Fruit fly (Drosophila melanogaster) whole organism, embryonic: ENCODE measurements around the gene MEP-1.

ENCODE experiments used
- ATbp ChIP-seq: fragments of 200-800 bp; sonication (Bioruptor generic); optimal IDR thresholded peaks from 2 replicates; lab custom pipeline; 2017; ENCODE audit warnings: missing biosample characterization, mild to moderate bottlenecking, missing genetic modification characterization, missing genetic modification reagents
- B-H2 ChIP-seq: fragments of 200-800 bp; sonication (Bioruptor generic); optimal IDR thresholded peaks from 2 replicates; lab custom pipeline; 2018; ENCODE audit warnings: missing biosample characterization, mild to moderate bottlenecking, missing genetic modification characterization
- CG10543 ChIP-seq: fragments of 200-800 bp; sonication (Bioruptor generic); optimal IDR thresholded peaks from 3 replicates; lab custom pipeline; 2017; ENCODE audit warnings: missing biosample characterization, mild to moderate bottlenecking, missing genetic modification characterization, moderate library complexity
- CG11560 ChIP-seq: fragments of 200-800 bp; sonication (Bioruptor generic); IDR thresholded peaks from 3 replicates; pipeline ENCODE4 v1.3.6; 2022; ENCODE audit warnings: missing biosample characterization, missing genetic modification characterization
- CG1233 ChIP-seq: fragments of 200-800 bp; sonication (Bioruptor generic); optimal IDR thresholded peaks from 4 replicates; lab custom pipeline; 2018; ENCODE audit warnings: missing biosample characterization, mild to moderate bottlenecking, missing genetic modification characterization
- CG13296 ChIP-seq: fragments of 200-800 bp; sonication (Bioruptor generic); optimal IDR thresholded peaks from 3 replicates; lab custom pipeline; 2018; ENCODE audit warnings: missing biosample characterization, mild to moderate bottlenecking, missing genetic modification characterization
- CG16863 ChIP-seq: fragments of 200-800 bp; sonication (Bioruptor generic); optimal IDR thresholded peaks from 3 replicates; lab custom pipeline; 2016; ENCODE audit warnings: missing biosample characterization, missing genetic modification characterization
- CG17612 ChIP-seq: fragments of 200-800 bp; sonication (Bioruptor generic); IDR thresholded peaks from 2 replicates; pipeline ENCODE4 v1.3.6; 2022; ENCODE audit warnings: missing biosample characterization, missing genetic modification characterization
- CG2889 ChIP-seq: fragments of 200-800 bp; sonication (Bioruptor generic); IDR thresholded peaks from 3 replicates; pipeline ENCODE4 v1.3.6; 2022; ENCODE audit warnings: missing biosample characterization, missing genetic modification characterization
- CG3995 ChIP-seq: fragments of 200-800 bp; sonication (Bioruptor generic); optimal IDR thresholded peaks from 3 replicates; lab custom pipeline; 2016; ENCODE audit warnings: missing biosample characterization, missing genetic modification characterization
- CG4282 ChIP-seq: fragments of 200-800 bp; sonication (Bioruptor generic); optimal IDR thresholded peaks from 2 replicates; lab custom pipeline; 2016; ENCODE audit warnings: missing biosample characterization, missing genetic modification characterization
- CG5245 ChIP-seq: fragments of 200-800 bp; sonication (Bioruptor generic); optimal IDR thresholded peaks from 3 replicates; lab custom pipeline; 2016; ENCODE audit warnings: missing biosample characterization, missing genetic modification characterization
- CG6254 ChIP-seq: fragments of 200-800 bp; sonication (Bioruptor generic); optimal IDR thresholded peaks from 3 replicates; lab custom pipeline; 2017; ENCODE audit warnings: mild to moderate bottlenecking, missing biosample characterization, missing genetic modification reagents, missing genetic modification characterization
- CG6813 ChIP-seq: fragments of 200-800 bp; sonication (Bioruptor generic); optimal IDR thresholded peaks from 2 replicates; lab custom pipeline; 2017; ENCODE audit warnings: missing biosample characterization, missing genetic modification characterization, mild to moderate bottlenecking, moderate library complexity, missing genetic modification reagents
- CG7271 ChIP-seq: fragments of 200-800 bp; sonication (Bioruptor generic); optimal IDR thresholded peaks from 2 replicates; lab custom pipeline; 2018; ENCODE audit warnings: missing biosample characterization, mild to moderate bottlenecking, missing genetic modification characterization, moderate library complexity
- CG7786 ChIP-seq: fragments of 200-800 bp; sonication (Bioruptor generic); optimal IDR thresholded peaks from 2 replicates; lab custom pipeline; 2016; ENCODE audit warnings: missing biosample characterization, missing genetic modification characterization
- CG9215 ChIP-seq: fragments of 200-800 bp; sonication (Bioruptor generic); IDR thresholded peaks from 2 replicates; pipeline ENCODE4 v1.3.6; 2022; ENCODE audit warnings: missing biosample characterization, missing genetic modification characterization
- D ChIP-seq, 2 experiments: fragments of 200-800 bp in 1 of 2; fragments of >200 bp in 1 of 2; sonication (Bioruptor generic) in 1 of 2; optimal IDR thresholded peaks; 2 replicates in 1 of 2; 3 replicates in 1 of 2; lab custom pipeline; 2017; ENCODE audit warnings: mild to moderate bottlenecking in 1 of 2, missing biosample characterization in 1 of 2, missing genetic modification characterization in 1 of 2, missing genetic modification reagents in 1 of 2
- Dp ChIP-seq: fragments of 200-800 bp; sonication (Bioruptor generic); optimal IDR thresholded peaks from 2 replicates; lab custom pipeline; 2018; ENCODE audit warnings: missing biosample characterization, mild to moderate bottlenecking, missing genetic modification characterization, moderate library complexity
- Gsc ChIP-seq: fragments of 200-800 bp; sonication (Bioruptor generic); IDR thresholded peaks from 2 replicates; pipeline ENCODE4 v1.3.6; 2022; ENCODE audit warnings: missing biosample characterization, missing genetic modification characterization
- HHEX ChIP-seq: fragments of 200-800 bp; sonication (Bioruptor generic); optimal IDR thresholded peaks from 3 replicates; lab custom pipeline; 2017; ENCODE audit warnings: missing biosample characterization, mild to moderate bottlenecking, missing genetic modification characterization, missing genetic modification reagents
- NFAT ChIP-seq: fragments of 200-800 bp; sonication (Bioruptor generic); IDR thresholded peaks from 2 replicates; pipeline ENCODE4 v1.3.6; 2022; ENCODE audit warnings: missing biosample characterization, missing genetic modification characterization
- Optix ChIP-seq: fragments of 200-800 bp; sonication (Bioruptor generic); IDR thresholded peaks from 3 replicates; pipeline ENCODE4 v1.3.6; 2022; ENCODE audit warnings: missing biosample characterization, missing genetic modification characterization
- Ptx1 ChIP-seq: fragments of 200-800 bp; sonication (Bioruptor generic); IDR thresholded peaks from 2 replicates; pipeline ENCODE4 v1.3.6; 2022; ENCODE audit warnings: missing biosample characterization, missing genetic modification characterization
- Vsx1 ChIP-seq: fragments of 200-800 bp; sonication (Bioruptor generic); optimal IDR thresholded peaks from 2 replicates; lab custom pipeline; 2017; ENCODE audit warnings: missing biosample characterization, mild to moderate bottlenecking, missing genetic modification characterization, missing genetic modification reagents
- Xrp1 ChIP-seq: fragments of 200-800 bp; sonication (Bioruptor generic); IDR thresholded peaks from 2 replicates; pipeline ENCODE4 v1.3.6; 2022; ENCODE audit warnings: missing biosample characterization, missing genetic modification characterization
- aop ChIP-seq: fragments of 200-800 bp; sonication (Bioruptor generic); IDR thresholded peaks from 2 replicates; pipeline ENCODE4 v1.3.6; 2022; ENCODE audit warnings: missing biosample characterization, missing genetic modification characterization
- ap ChIP-seq: fragments of 200-800 bp; sonication (Bioruptor generic); IDR thresholded peaks from 2 replicates; pipeline ENCODE4 v1.3.6; 2022; ENCODE audit warnings: missing biosample characterization, missing genetic modification characterization
- bigmax ChIP-seq: fragments of 200-800 bp; sonication (Bioruptor generic); optimal IDR thresholded peaks from 2 replicates; lab custom pipeline; 2018; ENCODE audit warnings: missing biosample characterization, mild to moderate bottlenecking, missing genetic modification characterization
- gcm2 ChIP-seq: fragments of 200-800 bp; sonication (Bioruptor generic); optimal IDR thresholded peaks from 2 replicates; lab custom pipeline; 2016; ENCODE audit warnings: missing biosample characterization, missing genetic modification characterization
- gro ChIP-seq: fragments of 200-800 bp; sonication (Bioruptor generic); optimal IDR thresholded peaks from 2 replicates; lab custom pipeline; 2016; ENCODE audit warnings: missing biosample characterization, missing genetic modification characterization
- hb ChIP-seq: fragments of 200-800 bp; sonication (Bioruptor generic); IDR thresholded peaks from 3 replicates; pipeline ENCODE4 v1.3.6; 2022; ENCODE audit warnings: missing biosample characterization, missing genetic modification characterization; ENCODE audit not compliant: partially characterized antibody
- kay ChIP-seq: fragments of 200-800 bp; sonication (Bioruptor generic); optimal IDR thresholded peaks from 2 replicates; lab custom pipeline; 2016; ENCODE audit warnings: missing biosample characterization, missing genetic modification characterization
- kni ChIP-seq: fragments of 200-800 bp; sonication (Bioruptor generic); optimal IDR thresholded peaks from 3 replicates; lab custom pipeline; 2017; ENCODE audit warnings: mild to moderate bottlenecking, missing biosample characterization, missing genetic modification reagents, missing genetic modification characterization
- maf-S ChIP-seq: fragments of 200-800 bp; sonication (Bioruptor generic); optimal IDR thresholded peaks from 2 replicates; lab custom pipeline; 2016; ENCODE audit warnings: missing biosample characterization, missing genetic modification characterization
- mam ChIP-seq: fragments of 200-800 bp; sonication (Bioruptor generic); optimal IDR thresholded peaks from 3 replicates; lab custom pipeline; 2016; ENCODE audit warnings: missing biosample characterization, missing genetic modification characterization
- phol ChIP-seq: fragments of 200-800 bp; sonication (Bioruptor generic); optimal IDR thresholded peaks from 3 replicates; lab custom pipeline; 2018; ENCODE audit warnings: missing biosample characterization, mild to moderate bottlenecking, missing genetic modification characterization, moderate library complexity
- pros ChIP-seq: fragments of 200-800 bp; sonication (Bioruptor generic); optimal IDR thresholded peaks from 3 replicates; lab custom pipeline; 2019; ENCODE audit warnings: missing biosample characterization, mild to moderate bottlenecking, missing genetic modification characterization, moderate library complexity
- repo ChIP-seq: fragments of 200-800 bp; sonication (Bioruptor generic); optimal IDR thresholded peaks from 2 replicates; lab custom pipeline; 2016; ENCODE audit warnings: missing biosample characterization, missing genetic modification characterization
- scrt ChIP-seq: fragments of 200-800 bp; sonication (Bioruptor generic); optimal IDR thresholded peaks from 2 replicates; lab custom pipeline; 2018; ENCODE audit warnings: missing biosample characterization, mild to moderate bottlenecking, missing genetic modification characterization, moderate library complexity
- sisA ChIP-seq: fragments of 200-800 bp; sonication (Bioruptor generic); IDR thresholded peaks from 2 replicates; pipeline ENCODE4 v1.3.6; 2022; ENCODE audit warnings: missing biosample characterization, missing genetic modification characterization
- sna ChIP-seq: fragments of 200-800 bp; sonication (Bioruptor generic); IDR thresholded peaks from 2 replicates; pipeline ENCODE4 v1.3.6; 2022; ENCODE audit warnings: missing biosample characterization, missing genetic modification characterization; ENCODE audit not compliant: partially characterized antibody
- sqz ChIP-seq: fragments of 200-800 bp; sonication (Bioruptor generic); optimal IDR thresholded peaks from 3 replicates; lab custom pipeline; 2018; ENCODE audit warnings: missing biosample characterization, mild to moderate bottlenecking, missing genetic modification characterization
- stwl ChIP-seq: fragments of 200-800 bp; sonication (Bioruptor generic); optimal IDR thresholded peaks from 3 replicates; lab custom pipeline; 2018; ENCODE audit warnings: missing biosample characterization, mild to moderate bottlenecking, missing genetic modification characterization, moderate library complexity
- tio ChIP-seq: fragments of 200-800 bp; sonication (Bioruptor generic); optimal IDR thresholded peaks from 2 replicates; lab custom pipeline; 2017; ENCODE audit warnings: missing biosample characterization, missing genetic modification characterization, inconsistent platforms
- vnd ChIP-seq: fragments of 200-800 bp; sonication (Bioruptor generic); IDR thresholded peaks from 3 replicates; pipeline ENCODE4 v1.3.6; 2022; ENCODE audit warnings: missing biosample characterization, missing genetic modification characterization; ENCODE audit not compliant: partially characterized antibody
- wek ChIP-seq: fragments of 200-800 bp; sonication (Bioruptor generic); optimal IDR thresholded peaks from 3 replicates; lab custom pipeline; 2018; ENCODE audit warnings: missing biosample characterization, mild to moderate bottlenecking, missing genetic modification characterization, moderate library complexity
- zen2 ChIP-seq: fragments of 200-800 bp; sonication (Bioruptor generic); IDR thresholded peaks from 3 replicates; pipeline ENCODE4 v1.3.6; 2022; ENCODE audit warnings: missing biosample characterization, missing genetic modification characterization; ENCODE audit not compliant: partially characterized antibody

MEP-1 gene

dm6 chr3L:2589911-2590763 lies 41.4 kb upstream of the MEP-1 start (continued):
- TF ChIP-seq CG7786 (GFP tag; lab: Kevin White, UChicago) (peak; percentile 14), CG1233 (GFP tag; lab: Kevin White, UChicago) (peak; percentile 73), CG17612 (GFP tag; lab: Robert Waterston, UW) (no peak), pros (GFP tag; lab: Kevin White, UChicago) (no peak), kay (GFP tag; lab: Kevin White, UChicago) (peak; percentile 52), Optix (GFP tag; lab: Robert Waterston, UW) (no peak), gcm2 (GFP tag; lab: Kevin White, UChicago) (no peak), CG13296 (GFP tag; lab: Kevin White, UChicago) (peak; percentile 72), D (optimal IDR thresholded peaks at IDR 0.05; lab: Kevin White, UChicago) (no peak), D (GFP tag; optimal IDR thresholded peaks at IDR 0.05; lab: Kevin White, UChicago) (peak; percentile 59), ap (GFP tag; lab: Robert Waterston, UW) (no peak), CG7271 (peak; percentile 39), HHEX (GFP tag; lab: Kevin White, UChicago) (peak; percentile 63), gro (GFP tag; lab: Kevin White, UChicago) (no peak), CG16863 (GFP tag; lab: Kevin White, UChicago) (no peak), mam (GFP tag; lab: Kevin White, UChicago) (peak; percentile 8), aop (peak; percentile 61; the same call in 1 of the 2 replicates), CG6254 (GFP tag; lab: Kevin White, UChicago) (peak; percentile 22), sisA (GFP tag; lab: Robert Waterston, UW) (peak; percentile 58; the same call in 1 of the 2 replicates), repo (GFP tag; lab: Kevin White, UChicago) (no peak), CG4282 (GFP tag; lab: Kevin White, UChicago) (no peak), kni (GFP tag; lab: Kevin White, UChicago) (peak; percentile 42), vnd (GFP tag; lab: Robert Waterston, UW) (peak; percentile 48; the same call in 2 of the 3 replicates), scrt (GFP tag; lab: Kevin White, UChicago) (peak; percentile 26), B-H2 (GFP tag; lab: Kevin White, UChicago) (peak; percentile 69), zen2 (GFP tag; lab: Robert Waterston, UW) (peak; percentile 50; the same call in 1 of the 3 replicates), CG9215 (GFP tag; lab: Robert Waterston, UW) (peak; percentile 53), phol (tag; lab: Kevin White, UChicago) (peak; percentile 81), Gsc (no peak), tio (GFP tag; lab: Kevin White, UChicago) (peak; percentile 79), Dp (no peak), CG6813 (peak; percentile 54), CG11560 (no peak), wek (no peak), stwl (tag; lab: Kevin White, UChicago) (no peak), hb (GFP tag; lab: Robert Waterston, UW) (no peak), ATbp (GFP tag; lab: Kevin White, UChicago) (peak; percentile 35), NFAT (GFP tag; lab: Robert Waterston, UW) (no peak), CG10543 (peak; percentile 65), CG5245 (GFP tag; lab: Kevin White, UChicago) (no peak), Vsx1 (no peak), maf-S (GFP tag; lab: Kevin White, UChicago) (no peak), Xrp1 (GFP tag; lab: Robert Waterston, UW) (peak; percentile 68), Ptx1 (GFP tag; lab: Robert Waterston, UW) (peak; percentile 76), sqz (GFP tag; lab: Kevin White, UChicago) (peak; percentile 59), bigmax (GFP tag; lab: Kevin White, UChicago) (no peak), sna (GFP tag; lab: Robert Waterston, UW) (peak; percentile 56; the same call in 1 of the 2 replicates), CG2889 (GFP tag; lab: Robert Waterston, UW) (peak; percentile 64), CG3995 (GFP tag; lab: Kevin White, UChicago) (peak; percentile 21)
